Worm (Caenorhabditis elegans): ENCODE measurements around the gene Y41C4A.12.

ce11 chrIII:11694975-11695374 lies 31.5 kb downstream of the Y41C4A.12 start, which contains the start of gene Y41C4A.22:
- no peak for TF ChIP-seq him-1 (tag; optimal IDR thresholded peaks at IDR 0.05)
- no peak for TF ChIP-seq W03F9.2 (tag; optimal IDR thresholded peaks at IDR 0.05)
- no peak for TF ChIP-seq dao-5 (tag; optimal IDR thresholded peaks at IDR 0.05)

Data from whole organism, L4/young adult.